Worm (Caenorhabditis elegans) whole organism, L1 larva: ENCODE measurements around the gene vha-1.

Experiments used
- Y116A8C.19 ChIP-seq: sonication (generic microtip); optimal IDR thresholded peaks from 2 replicates; lab custom pipeline; 2016; ENCODE audit warnings: missing compliant biosample characterization, missing genetic modification characterization, borderline replicate concordance
- egl-27 ChIP-seq, 2 experiments: fragments of 150-350 bp in 1 of 2; sonication (generic microtip); optimal IDR thresholded peaks; 3 replicates each; lab custom pipeline; 2017 to 2018; ENCODE audit warnings: missing biosample characterization in 2 of 2, missing genetic modification characterization in 2 of 2, missing genetic modification reagents in 2 of 2

- no peak for TF ChIP-seq Y116A8C.19 (tag; lab: Kevin White, UChicago)
- TF ChIP-seq egl-27 (tag; optimal IDR thresholded peaks at IDR 0.05; lab: Kevin White, UChicago), result no peak
Measured at ce11 chrIII:9752852-9753251, 28.2 kb upstream of the vha-1 start, which contains the start of gene ech-6.
